Fruit fly (Drosophila melanogaster) whole organism, pupa: ENCODE data around the gene Elal.
A peak's percentile ranks its signal among the peaks of the same experiment; 100 is the strongest.

ENCODE experiments used
- CG10348 ChIP-seq: fragments of 200-800 bp; sonication (Bioruptor generic); IDR thresholded peaks from 2 replicates; pipeline ENCODE4 v1.3.6; 2022; ENCODE audit warnings: missing biosample characterization, missing genetic modification characterization
- CG12605 ChIP-seq: fragments of 200-800 bp; sonication (Bioruptor generic); IDR thresholded peaks from 2 replicates; pipeline ENCODE4 v1.3.6; 2022; ENCODE audit warnings: missing biosample characterization, missing genetic modification characterization
- CG13204 ChIP-seq: fragments of 200-800 bp; sonication (Bioruptor generic); optimal IDR thresholded peaks from 2 replicates; lab custom pipeline; 2018; ENCODE audit warnings: missing biosample characterization, mild to moderate bottlenecking, missing genetic modification characterization, moderate library complexity
- CG14655 ChIP-seq: fragments of 200-800 bp; sonication (Bioruptor generic); optimal IDR thresholded peaks from 3 replicates; lab custom pipeline; 2017; ENCODE audit warnings: mild to moderate bottlenecking, missing biosample characterization, missing genetic modification reagents, missing genetic modification characterization
- CG15710 ChIP-seq: fragments of 200-800 bp; sonication (Bioruptor generic); optimal IDR thresholded peaks from 2 replicates; lab custom pipeline; 2018; ENCODE audit warnings: missing biosample characterization, mild to moderate bottlenecking, missing genetic modification characterization, moderate library complexity
- CG17806 ChIP-seq: fragments of 200-800 bp; sonication (Bioruptor generic); optimal IDR thresholded peaks from 2 replicates; lab custom pipeline; 2018; ENCODE audit warnings: missing biosample characterization, mild to moderate bottlenecking, missing genetic modification characterization, moderate library complexity
- CG32121 ChIP-seq: fragments of 200-800 bp; sonication (Bioruptor generic); IDR thresholded peaks from 2 replicates; pipeline ENCODE4 v1.3.6; 2022; ENCODE audit warnings: missing biosample characterization, missing genetic modification characterization
- CG34367 ChIP-seq: fragments of 200-800 bp; sonication (Bioruptor generic); optimal IDR thresholded peaks from 2 replicates; lab custom pipeline; 2018; ENCODE audit warnings: missing biosample characterization, mild to moderate bottlenecking, missing genetic modification characterization
- CG4496 ChIP-seq: fragments of 200-800 bp; sonication (Bioruptor generic); IDR thresholded peaks from 3 replicates; pipeline ENCODE4 v1.3.6; 2022; ENCODE audit warnings: missing biosample characterization, missing genetic modification characterization
- CG8159 ChIP-seq: fragments of 200-800 bp; sonication (Bioruptor generic); optimal IDR thresholded peaks from 3 replicates; lab custom pipeline; 2018; ENCODE audit warnings: missing biosample characterization, mild to moderate bottlenecking, missing genetic modification characterization, moderate library complexity
- CG8301 ChIP-seq: fragments of 200-800 bp; sonication (Bioruptor generic); optimal IDR thresholded peaks from 2 replicates; lab custom pipeline; 2018; ENCODE audit warnings: missing biosample characterization, mild to moderate bottlenecking, missing genetic modification characterization
- CG9948 ChIP-seq: fragments of 200-800 bp; sonication (Bioruptor generic); optimal IDR thresholded peaks from 2 replicates; lab custom pipeline; 2018; ENCODE audit warnings: missing biosample characterization, mild to moderate bottlenecking, missing genetic modification characterization, moderate library complexity
- D1 ChIP-seq: fragments of 200-800 bp; sonication (Bioruptor generic); optimal IDR thresholded peaks from 2 replicates; lab custom pipeline; 2018; ENCODE audit warnings: missing biosample characterization, mild to moderate bottlenecking, missing genetic modification characterization, moderate library complexity
- EcR ChIP-seq: fragments of 200-800 bp; sonication (Bioruptor generic); optimal IDR thresholded peaks from 3 replicates; lab custom pipeline; 2019; ENCODE audit warnings: missing biosample characterization, missing genetic modification characterization, mild to moderate bottlenecking, moderate library complexity, missing genetic modification reagents
- Ets98B ChIP-seq: fragments of 200-800 bp; sonication (Bioruptor generic); IDR thresholded peaks from 2 replicates; pipeline ENCODE4 v1.3.6; 2022; ENCODE audit warnings: missing biosample characterization, missing genetic modification characterization
- Pif1A ChIP-seq: fragments of 200-800 bp; sonication (Bioruptor generic); optimal IDR thresholded peaks from 3 replicates; lab custom pipeline; 2016; ENCODE audit warnings: missing biosample characterization, missing genetic modification characterization
- Pif1B ChIP-seq: fragments of 200-800 bp; sonication (Bioruptor generic); optimal IDR thresholded peaks from 3 replicates; lab custom pipeline; 2016; ENCODE audit warnings: missing biosample characterization, missing genetic modification characterization
- Snoo ChIP-seq: fragments of 200-800 bp; sonication (Bioruptor generic); optimal IDR thresholded peaks from 3 replicates; lab custom pipeline; 2017; ENCODE audit warnings: missing biosample characterization, mild to moderate bottlenecking, missing genetic modification characterization, inconsistent platforms
- fd96Ca ChIP-seq: fragments of 200-800 bp; sonication (Bioruptor generic); IDR thresholded peaks from 3 replicates; pipeline ENCODE4 v1.3.6; 2022; ENCODE audit warnings: missing biosample characterization, missing genetic modification characterization
- gl ChIP-seq: fragments of 200-800 bp; sonication (Bioruptor generic); optimal IDR thresholded peaks from 2 replicates; lab custom pipeline; 2018; ENCODE audit warnings: missing biosample characterization, mild to moderate bottlenecking, missing genetic modification characterization
- rn ChIP-seq: fragments of 200-800 bp; sonication (Bioruptor generic); IDR thresholded peaks from 2 replicates; pipeline ENCODE4 v1.3.6; 2022; ENCODE audit warnings: missing biosample characterization, missing genetic modification characterization

The Elal gene

DNA sequence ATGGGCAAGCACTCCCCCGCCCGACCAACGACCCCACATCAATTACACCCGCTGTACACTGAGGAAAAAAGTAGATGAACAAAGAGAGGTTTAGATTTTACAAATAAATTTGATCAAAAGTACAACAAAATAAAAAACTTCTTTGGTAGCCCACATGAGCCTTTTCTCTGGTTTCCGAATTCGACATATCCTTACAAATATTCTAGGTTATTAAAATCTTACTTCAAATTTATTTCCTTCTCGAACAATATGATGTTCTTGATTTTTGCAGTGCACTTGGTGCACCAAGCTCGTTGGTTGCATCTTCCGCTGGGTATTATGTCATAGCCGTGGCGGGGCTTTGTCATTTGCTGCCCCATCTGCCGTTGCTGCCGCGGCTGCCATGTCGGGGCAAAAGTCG is 41.5 kb downstream of the Elal start:
- TF ChIP-seq CG8301 (peak; percentile 9), CG10348 (no peak), Ets98B (GFP tag; lab: Robert Waterston, UW) (peak; percentile 25; the same call in 1 of the 2 replicates), CG13204 (no peak), Pif1A (no peak), CG8159 (tag; lab: Kevin White, UChicago) (no peak), CG17806 (tag; lab: Kevin White, UChicago) (no peak), Pif1B (GFP tag; lab: Kevin White, UChicago) (no peak), CG4496 (peak; percentile 55; the same call in 1 of the 3 replicates), D1 (tag; lab: Kevin White, UChicago) (no peak), CG32121 (GFP tag; lab: Robert Waterston, UW) (peak; percentile 64), CG14655 (no peak), CG12605 (peak; percentile 45; the same call in 1 of the 2 replicates), CG9948 (no peak), EcR (GFP tag; lab: Kevin White, UChicago) (no peak), fd96Ca (0 out of 3 replicates have a peak, but pooled peaks have one; percentile 30)

DNA sequence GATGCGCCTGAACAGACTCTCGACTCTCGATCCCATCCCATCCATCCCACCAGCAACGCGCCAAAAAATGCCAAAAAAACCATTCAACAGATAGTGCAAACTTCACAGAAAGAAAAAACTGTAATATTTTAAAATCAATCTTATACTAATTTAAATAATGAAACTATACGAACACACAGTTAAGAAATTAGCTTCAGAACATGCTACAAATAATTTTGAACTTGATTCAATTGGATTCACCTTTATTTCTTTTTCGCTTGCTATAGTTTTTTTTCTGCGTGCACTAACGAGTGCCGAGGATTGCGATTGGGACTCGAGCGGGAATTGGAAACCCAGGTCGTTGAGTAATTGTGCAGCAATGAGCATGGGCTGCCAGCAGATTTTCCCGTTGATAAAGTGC is 42.9 kb downstream of the Elal start:
- peak; percentile 68 for TF ChIP-seq CG32121 (GFP tag; lab: Robert Waterston, UW)
- TF ChIP-seq CG34367 (tag; lab: Kevin White, UChicago): no peak
- peak; percentile 66 for TF ChIP-seq Ets98B (GFP tag; lab: Robert Waterston, UW)
- peak; percentile 28 for TF ChIP-seq CG14655
- peak; percentile 38 for TF ChIP-seq CG8301
- 0 out of 3 replicates have a peak, but pooled peaks have one; percentile 34 for TF ChIP-seq fd96Ca
- no peak for TF ChIP-seq rn

- TF ChIP-seq CG15710 (tag; lab: Kevin White, UChicago): peak; percentile 23
- TF ChIP-seq CG9948: no peak
- peak; percentile 66 for TF ChIP-seq CG8301
- TF ChIP-seq CG34367 (tag; lab: Kevin White, UChicago): peak; percentile 2
- peak; percentile 65 for TF ChIP-seq rn
- peak; percentile 50 for TF ChIP-seq Pif1B (GFP tag; lab: Kevin White, UChicago)
- TF ChIP-seq fd96Ca: peak; percentile 77; the same call in 2 of the 3 replicates
- TF ChIP-seq CG14655: no peak
- peak; percentile 86 for TF ChIP-seq Ets98B (GFP tag; lab: Robert Waterston, UW)
- TF ChIP-seq CG4496: peak; percentile 86
- TF ChIP-seq EcR (GFP tag; lab: Kevin White, UChicago): no peak
- peak; percentile 39 for TF ChIP-seq CG8159 (tag; lab: Kevin White, UChicago)
- TF ChIP-seq Pif1A: no peak
- peak; percentile 87 for TF ChIP-seq CG32121 (GFP tag; lab: Robert Waterston, UW)
- TF ChIP-seq gl (tag; lab: Kevin White, UChicago): no peak
- peak; percentile 41 for TF ChIP-seq CG17806 (tag; lab: Kevin White, UChicago)
- peak; percentile 54; the same call in 1 of the 2 replicates for TF ChIP-seq CG12605
Measured at dm6 chr3R:24910097-24910496, 44.9 kb downstream of the Elal start.

DNA sequence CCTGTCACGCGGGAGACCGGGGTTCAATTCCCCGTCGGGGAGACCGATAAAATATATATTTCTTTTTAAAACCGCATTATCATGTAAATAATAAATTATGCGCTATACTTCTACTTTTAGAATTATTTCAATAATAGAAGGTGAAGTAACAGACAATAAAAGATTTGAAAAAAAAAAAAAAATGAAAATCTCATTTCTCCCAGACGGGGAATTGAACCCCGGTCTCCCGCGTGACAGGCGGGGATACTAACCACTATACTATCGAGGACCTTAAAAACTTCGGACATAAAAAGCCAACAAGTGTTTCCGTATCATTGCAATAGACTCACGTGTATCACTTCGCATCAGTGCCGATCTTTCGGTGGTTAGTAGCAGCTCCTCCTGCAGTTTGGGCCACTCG is 49.7 kb downstream of the Elal start:
- TF ChIP-seq fd96Ca (no peak), Pif1A (no peak), CG4496 (no peak), EcR (GFP tag; lab: Kevin White, UChicago) (no peak), CG12605 (no peak), rn (no peak), CG14655 (no peak), CG13204 (no peak), Snoo (tag; lab: Kevin White, UChicago) (no peak), CG34367 (tag; lab: Kevin White, UChicago) (no peak), Pif1B (GFP tag; lab: Kevin White, UChicago) (no peak), CG8159 (tag; lab: Kevin White, UChicago) (no peak), CG9948 (no peak), gl (tag; lab: Kevin White, UChicago) (no peak), CG10348 (no peak), Ets98B (GFP tag; lab: Robert Waterston, UW) (no peak), CG17806 (tag; lab: Kevin White, UChicago) (no peak), D1 (tag; lab: Kevin White, UChicago) (no peak)
